Fruit fly (Drosophila melanogaster): Measurements from ENCODE around the gene rump.

DNA sequence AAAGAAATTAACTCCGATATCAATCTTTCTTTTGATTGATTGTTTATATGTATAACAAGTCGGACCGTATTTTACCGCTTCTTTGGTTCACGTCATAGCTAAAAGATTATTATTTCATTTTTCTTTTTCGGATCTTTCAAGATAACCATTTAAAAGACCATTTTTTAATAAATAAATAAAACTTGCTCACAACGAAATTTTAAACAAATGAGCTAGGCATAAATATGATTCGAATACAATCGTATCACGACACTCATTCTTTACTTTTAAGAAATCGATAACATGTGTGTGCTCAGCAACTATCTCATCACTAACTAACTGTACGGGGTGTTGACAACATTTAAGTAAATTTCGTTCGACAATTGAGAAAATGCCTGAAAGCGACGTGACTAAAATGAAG lies 5.8 kb downstream of the rump start, which contains the start of gene CG8149:
- TF ChIP-seq Gug (GFP tag; IDR thresholded peaks at IDR 0.05) = no peak
- TF ChIP-seq bowl (GFP tag; IDR thresholded peaks at IDR 0.05) = no peak
- TF ChIP-seq Bteb2 (GFP tag; optimal IDR thresholded peaks at IDR 0.05) = no peak
- no peak for TF ChIP-seq CG11695 (GFP tag; IDR thresholded peaks at IDR 0.05)
